Worm (Caenorhabditis elegans) whole organism, midembryonic: ENCODE results near the gene ZC190.5.

ENCODE experiments used
- med-1 ChIP-seq: sonication (generic microtip); optimal IDR thresholded peaks from 2 replicates; lab custom pipeline; 2017; ENCODE audit warnings: missing genetic modification characterization, mild to moderate bottlenecking, missing compliant biosample characterization, antibody characterized with exemption, missing genetic modification reagents; ENCODE audit not compliant: insufficient read depth
- ref-1 ChIP-seq: fragments of 200-800 bp; sonication (Bioruptor generic); conservative IDR thresholded peaks from 2 replicates; pipeline ENCODE4 v1.3.6; 2022; ENCODE audit warnings: missing genetic modification reagents, missing genetic modification characterization, missing compliant biosample characterization
- tab-1 ChIP-seq: fragments of 200-800 bp; sonication (Bioruptor generic); IDR thresholded peaks from 2 replicates; pipeline ENCODE4 v1.3.6; 2022; ENCODE audit warnings: missing genetic modification characterization, missing compliant biosample characterization

- no peak for TF ChIP-seq ref-1 (GFP tag; lab: Robert Waterston, UW)
- no peak for TF ChIP-seq med-1 (GFP tag; lab: Kevin White, UChicago)
- no peak for TF ChIP-seq tab-1 (GFP tag; lab: Robert Waterston, UW)
These were observed 36.5 kb downstream of the ZC190.5 start, which contains the start of gene grl-12 for ce11 chrV:8636907-8637306.
